Worm (Caenorhabditis elegans): ENCODE measurements around the gene bbs-5.

bbs-5 gene

DNA sequence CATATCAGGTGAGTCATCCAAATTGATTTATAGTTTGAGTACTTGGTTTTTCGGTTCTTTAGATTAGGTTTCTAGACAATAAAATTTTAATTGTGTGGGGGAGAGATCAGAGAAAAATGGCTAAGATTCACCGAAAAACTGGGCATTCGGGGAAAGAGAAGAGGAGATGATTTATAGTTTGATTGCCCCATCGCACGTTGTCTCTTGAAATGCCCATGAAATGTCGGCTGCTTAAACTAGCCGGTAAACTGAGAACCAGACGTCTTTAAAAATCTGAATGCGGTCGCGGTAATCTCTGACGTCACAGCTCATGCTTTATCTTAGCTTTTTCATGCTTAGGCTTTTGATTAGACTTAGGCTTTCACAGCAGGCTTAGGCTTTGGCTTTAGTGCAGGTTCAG lies 35.3 kb upstream of the bbs-5 start:
- TF ChIP-seq elt-2 (tag; optimal IDR thresholded peaks at IDR 0.05): no peak
- TF ChIP-seq tbx-7 (tag; optimal IDR thresholded peaks at IDR 0.05): no peak
- TF ChIP-seq ceh-34 (tag; optimal IDR thresholded peaks at IDR 0.05): no peak
- no peak for TF ChIP-seq pha-2 (tag; optimal IDR thresholded peaks at IDR 0.05)
- no peak for TF ChIP-seq pag-3 (tag; optimal IDR thresholded peaks at IDR 0.05; ENCODE audit: borderline replicate concordance)
- TF ChIP-seq unc-3 (GFP tag; conservative IDR thresholded peaks at IDR 0.05): no peak
- TF ChIP-seq unc-3 (tag; optimal IDR thresholded peaks at IDR 0.05): no peak
- no peak for TF ChIP-seq rnt-1 (tag; optimal IDR thresholded peaks at IDR 0.05)
- TF ChIP-seq ama-1 (optimal IDR thresholded peaks at IDR 0.05): no peak
- no peak for TF ChIP-seq eyg-1 (tag; optimal IDR thresholded peaks at IDR 0.05)
- TF ChIP-seq ceh-22 (tag; optimal IDR thresholded peaks at IDR 0.05): no peak
- no peak for TF ChIP-seq ceh-9 (tag; optimal IDR thresholded peaks at IDR 0.05)
- TF ChIP-seq C08G9.2 (tag; optimal IDR thresholded peaks at IDR 0.05): no peak

DNA sequence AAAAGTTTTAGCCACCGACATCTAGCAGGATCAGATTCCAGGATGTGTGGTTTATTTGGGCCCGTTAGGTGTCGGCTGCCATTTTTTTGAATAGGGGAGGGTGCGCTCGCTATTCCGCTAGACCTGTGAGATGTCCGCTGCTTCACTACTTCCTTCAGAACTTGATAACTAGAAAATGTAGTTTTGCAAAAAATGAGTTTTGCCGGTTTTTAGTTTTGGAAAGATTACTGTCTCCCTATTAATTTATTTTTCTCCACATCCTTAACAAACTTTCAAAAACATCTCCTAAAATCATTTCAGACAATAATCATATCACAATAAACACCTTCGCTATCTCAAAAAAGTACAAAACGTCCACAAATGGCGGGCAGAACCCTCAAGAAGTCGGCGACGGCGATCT lies 33.3 kb upstream of the bbs-5 start, which contains the start of gene vglu-2:
vglu-2 (plus strand) TSS at position 301 of the 400 bp plus-strand sequence.
- TF ChIP-seq Y22D7AL.16 (tag; optimal IDR thresholded peaks at IDR 0.05): no peak
- TF ChIP-seq F13H6.1 (tag; optimal IDR thresholded peaks at IDR 0.05): no peak
- TF ChIP-seq lin-11 (tag; optimal IDR thresholded peaks at IDR 0.05): no peak
- no peak for TF ChIP-seq nhr-232 (tag; optimal IDR thresholded peaks at IDR 0.05)
- TF ChIP-seq K09A11.1 (tag; optimal IDR thresholded peaks at IDR 0.05; ENCODE audit: insufficient read depth): no peak
- TF ChIP-seq ceh-2 (tag; optimal IDR thresholded peaks at IDR 0.05): no peak
- no peak for TF ChIP-seq dve-1 (tag; optimal IDR thresholded peaks at IDR 0.05)
- TF ChIP-seq npax-4 (tag; optimal IDR thresholded peaks at IDR 0.05): no peak
- no peak for TF ChIP-seq sox-4 (tag; optimal IDR thresholded peaks at IDR 0.05)
- no peak for TF ChIP-seq ceh-31 (tag; optimal IDR thresholded peaks at IDR 0.05)
- TF ChIP-seq unc-86 (tag; optimal IDR thresholded peaks at IDR 0.05): no peak
- TF ChIP-seq rnt-1 (tag; optimal IDR thresholded peaks at IDR 0.05): no peak
- no peak for TF ChIP-seq pros-1 (tag; optimal IDR thresholded peaks at IDR 0.05)
- TF ChIP-seq ttx-3 (tag; optimal IDR thresholded peaks at IDR 0.05): no peak
- TF ChIP-seq ceh-19 (GFP tag; optimal IDR thresholded peaks at IDR 0.05): no peak
- no peak for TF ChIP-seq hlh-15 (tag; optimal IDR thresholded peaks at IDR 0.05)

DNA sequence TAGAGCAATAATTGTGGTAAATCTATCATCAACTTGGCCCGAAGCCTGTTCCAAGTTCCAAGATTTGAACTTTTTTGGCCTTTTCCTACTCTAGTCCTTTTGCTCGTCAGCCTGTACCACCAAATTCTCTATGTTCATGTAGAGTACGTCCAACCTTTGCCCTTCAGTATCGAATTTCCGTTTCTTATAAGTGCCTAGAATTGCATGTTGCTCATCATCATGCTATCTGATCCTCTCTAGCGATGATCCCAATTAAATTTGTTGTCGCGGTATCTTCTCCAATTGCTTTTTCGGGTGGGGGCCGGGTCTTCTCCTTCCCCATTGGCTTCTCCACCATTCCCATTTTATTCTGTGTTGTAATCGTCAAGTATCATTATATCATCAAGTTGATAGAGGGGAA lies 32.4 kb upstream of the bbs-5 start:
- TF ChIP-seq ceh-18 (tag; optimal IDR thresholded peaks at IDR 0.05): no peak
- TF ChIP-seq ceh-2 (tag; optimal IDR thresholded peaks at IDR 0.05): no peak
- TF ChIP-seq che-1 (tag; optimal IDR thresholded peaks at IDR 0.05): no peak
- no peak for TF ChIP-seq nfya-1 (tag; optimal IDR thresholded peaks at IDR 0.05)
- no peak for TF ChIP-seq hlh-30 (tag; optimal IDR thresholded peaks at IDR 0.05; ENCODE audit: insufficient read depth)
- TF ChIP-seq nhr-232 (tag; optimal IDR thresholded peaks at IDR 0.05): no peak

DNA sequence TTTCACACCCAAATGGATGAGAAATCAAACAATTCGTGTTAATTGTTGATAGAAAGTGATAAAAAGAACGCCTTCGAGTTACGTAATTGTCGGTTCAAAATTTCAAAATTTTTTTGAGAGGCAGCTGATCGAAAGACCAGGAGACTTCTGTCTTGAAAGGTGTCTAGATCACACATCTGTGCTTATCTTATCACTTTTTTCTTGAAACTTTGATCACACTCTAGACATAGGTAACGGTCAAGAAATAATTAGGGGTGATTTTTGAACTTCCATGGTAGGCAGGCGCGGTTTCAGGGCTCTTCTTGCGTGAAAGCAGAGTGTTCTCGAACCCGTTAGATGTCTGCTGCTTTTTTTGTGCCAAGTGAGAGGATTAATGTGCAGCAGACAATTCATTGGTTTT lies 31.8 kb upstream of the bbs-5 start:
- TF ChIP-seq pqm-1 (tag; optimal IDR thresholded peaks at IDR 0.05): no peak
- TF ChIP-seq ceh-48 (tag; optimal IDR thresholded peaks at IDR 0.05): no peak
- TF ChIP-seq nhr-11 (tag; optimal IDR thresholded peaks at IDR 0.05): no peak
- TF ChIP-seq pha-4 (tag; optimal IDR thresholded peaks at IDR 0.05): no peak
- TF ChIP-seq hlh-30 (tag; optimal IDR thresholded peaks at IDR 0.05; ENCODE audit: insufficient read depth): no peak
- TF ChIP-seq ceh-2 (tag; optimal IDR thresholded peaks at IDR 0.05): no peak
- TF ChIP-seq dve-1 (tag; optimal IDR thresholded peaks at IDR 0.05): no peak
- TF ChIP-seq ceh-9 (tag; optimal IDR thresholded peaks at IDR 0.05): no peak
- no peak for TF ChIP-seq unc-42 (tag; optimal IDR thresholded peaks at IDR 0.05)
- TF ChIP-seq ceh-19 (GFP tag; optimal IDR thresholded peaks at IDR 0.05): no peak

DNA sequence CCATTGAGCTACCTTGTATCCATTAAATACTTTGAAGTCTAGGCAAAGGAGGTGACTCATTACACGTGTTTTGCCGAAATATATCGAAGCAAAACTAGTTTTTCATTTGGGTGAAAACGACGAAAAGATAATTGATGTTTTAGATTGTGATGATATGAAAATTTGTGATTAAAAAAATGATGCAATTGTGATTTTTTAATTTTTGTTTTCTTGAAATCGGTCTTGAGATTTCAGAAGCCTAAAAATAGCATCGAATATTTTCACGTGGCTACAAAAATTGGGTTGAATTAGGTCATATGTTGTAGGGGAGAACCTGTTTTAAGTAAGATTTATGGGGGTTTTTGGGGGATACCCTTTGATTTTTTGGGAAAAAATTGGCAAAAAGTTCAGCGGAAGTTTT lies 29.0 kb upstream of the bbs-5 start:
- TF ChIP-seq T23F11.4 (GFP tag; optimal IDR thresholded peaks at IDR 0.05) (no peak), ztf-16 (tag; optimal IDR thresholded peaks at IDR 0.05) (no peak), C08G9.2 (tag; optimal IDR thresholded peaks at IDR 0.05) (no peak), pat-9 (tag; optimal IDR thresholded peaks at IDR 0.05) (no peak), pha-2 (tag; optimal IDR thresholded peaks at IDR 0.05) (no peak), ceh-9 (tag; optimal IDR thresholded peaks at IDR 0.05) (no peak), fkh-6 (tag; optimal IDR thresholded peaks at IDR 0.05) (no peak), unc-55 (GFP tag; optimal IDR thresholded peaks at IDR 0.05) (no peak), tbx-7 (tag; optimal IDR thresholded peaks at IDR 0.05) (no peak)
